Worm (Caenorhabditis elegans) whole organism, L1 larva: ENCODE measurements around the gene trmt-10A.

Experiments
- aha-1 ChIP-seq: fragments of 150-350 bp; optimal IDR thresholded peaks from 2 replicates; lab custom pipeline; 2014; ENCODE audit warnings: missing biosample characterization, missing genetic modification characterization
- ceh-82 ChIP-seq, 3 experiments: fragments of 150-350 bp in 1 of 3; sonication (generic microtip) in 2 of 3; optimal IDR thresholded peaks; 2 replicates each; lab custom pipeline; 2014 to 2017; ENCODE audit warnings: missing biosample characterization in 3 of 3, missing genetic modification characterization in 3 of 3
- ces-1 ChIP-seq: fragments of 150-350 bp; optimal IDR thresholded peaks from 2 replicates; lab custom pipeline; 2014; ENCODE audit warnings: missing biosample characterization, missing genetic modification reagents, missing genetic modification characterization
- fos-1 ChIP-seq: fragments of 150-350 bp; optimal IDR thresholded peaks from 2 replicates; lab custom pipeline; 2014; ENCODE audit warnings: missing biosample characterization, missing genetic modification characterization
- lin-15B ChIP-seq: fragments of 150-350 bp; sonication (generic microtip); optimal IDR thresholded peaks from 3 replicates; lab custom pipeline; 2014; ENCODE audit warnings: missing biosample characterization, missing genetic modification characterization
- mep-1 ChIP-seq: fragments of 150-350 bp; optimal IDR thresholded peaks from 2 replicates; lab custom pipeline; 2014; ENCODE audit warnings: missing biosample characterization, missing genetic modification characterization
- snpc-4 ChIP-seq: fragments of 150-350 bp; optimal IDR thresholded peaks from 2 replicates; lab custom pipeline; 2014; ENCODE audit warnings: missing biosample characterization, missing genetic modification characterization
- unc-62 ChIP-seq: fragments of 150-350 bp; optimal IDR thresholded peaks from 2 replicates; lab custom pipeline; 2014; ENCODE audit warnings: missing biosample characterization, missing genetic modification reagents, missing genetic modification characterization
- ztf-4 ChIP-seq: fragments of 150-350 bp; optimal IDR thresholded peaks from 2 replicates; lab custom pipeline; 2014; ENCODE audit warnings: missing biosample characterization, missing genetic modification characterization

DNA sequence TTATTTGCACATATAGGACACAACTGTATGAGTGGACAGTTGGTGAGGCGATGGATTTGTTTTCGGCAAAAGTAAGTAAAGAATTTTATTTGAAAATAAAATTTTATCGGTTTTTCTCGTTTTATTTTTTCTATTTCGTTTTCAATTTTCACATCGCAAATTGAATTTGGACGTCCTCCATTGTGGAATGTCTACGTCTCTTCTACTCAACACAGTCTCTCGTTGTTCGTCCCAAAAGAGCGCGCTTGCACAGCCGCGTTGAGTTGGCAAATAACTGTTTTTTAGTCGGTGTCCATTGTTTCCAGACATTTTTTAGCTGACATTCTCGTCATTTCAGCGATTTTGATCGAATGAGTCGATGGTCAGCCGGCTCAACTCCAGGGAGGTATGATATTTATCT lies 32.8 kb downstream of the trmt-10A start:
- TF ChIP-seq unc-62 (GFP tag; lab: Kevin White, UChicago), result no peak
- TF ChIP-seq mep-1 (tag; lab: Kevin White, UChicago), result peak; percentile 19
- TF ChIP-seq snpc-4 (tag; lab: Kevin White, UChicago), result no peak
- no peak for TF ChIP-seq ces-1 (GFP tag; lab: Kevin White, UChicago)
- TF ChIP-seq ztf-4 (tag; lab: Kevin White, UChicago), result no peak
- no peak for TF ChIP-seq fos-1 (tag; lab: Kevin White, UChicago)
- TF ChIP-seq ceh-82 (tag; optimal IDR thresholded peaks at IDR 0.05; lab: Kevin White, UChicago), result peak in 1 of 3 experiments; percentile 7
- no peak for TF ChIP-seq lin-15B
- no peak for TF ChIP-seq aha-1 (tag; lab: Kevin White, UChicago)
